Worm (Caenorhabditis elegans) whole organism, L4 larva: ENCODE data around the gene F46F5.10.

Source experiments
- F37D6.2 ChIP-seq: sonication (generic microtip); optimal IDR thresholded peaks from 2 replicates; lab custom pipeline; 2016; ENCODE audit warnings: mild to moderate bottlenecking, missing genetic modification characterization, missing compliant biosample characterization
- F49E8.2 ChIP-seq: sonication (generic microtip); optimal IDR thresholded peaks from 2 replicates; lab custom pipeline; 2016; ENCODE audit warnings: missing compliant biosample characterization, mild to moderate bottlenecking, missing genetic modification characterization, borderline replicate concordance
- Y105C5A.15 ChIP-seq: fragments of 200-800 bp; sonication (Bioruptor generic); IDR thresholded peaks from 2 replicates; pipeline ENCODE4 v1.3.6; 2022; ENCODE audit warnings: missing genetic modification characterization, missing compliant biosample characterization
- Y48G9A.11 ChIP-seq: fragments of 200-800 bp; sonication (Bioruptor generic); IDR thresholded peaks from 2 replicates; pipeline ENCODE4 v1.3.6; 2022; ENCODE audit warnings: missing genetic modification reagents, missing genetic modification characterization, missing compliant biosample characterization
- ama-1 ChIP-seq: fragments of 150-350 bp; optimal IDR thresholded peaks from 2 replicates; lab custom pipeline; 2014; ENCODE audit warnings: inconsistent platforms, mixed read lengths
- attf-4 ChIP-seq: sonication (generic microtip); optimal IDR thresholded peaks from 3 replicates; lab custom pipeline; 2017; ENCODE audit warnings: missing biosample characterization, missing genetic modification characterization
- ceh-28 ChIP-seq: fragments of 150-350 bp; optimal IDR thresholded peaks from 2 replicates; lab custom pipeline; 2014; ENCODE audit warnings: missing biosample characterization, missing genetic modification reagents, missing genetic modification characterization
- ceh-62 ChIP-seq: sonication (generic microtip); optimal IDR thresholded peaks from 2 replicates; lab custom pipeline; 2017; ENCODE audit warnings: missing biosample characterization, missing genetic modification characterization
- ctbp-1 ChIP-seq: fragments of 200-800 bp; sonication (Bioruptor generic); IDR thresholded peaks from 2 replicates; pipeline ENCODE4 v1.3.6; 2022; ENCODE audit warnings: missing genetic modification reagents, missing genetic modification characterization, missing compliant biosample characterization
- daf-12 ChIP-seq: fragments of 150-350 bp; optimal IDR thresholded peaks from 2 replicates; lab custom pipeline; 2014; ENCODE audit warnings: missing biosample characterization, missing genetic modification reagents, missing genetic modification characterization
- dmd-6 ChIP-seq: fragments of 200-800 bp; sonication (Bioruptor generic); IDR thresholded peaks from 2 replicates; pipeline ENCODE4 v1.3.6; 2022; ENCODE audit warnings: missing genetic modification reagents, missing genetic modification characterization, missing compliant biosample characterization
- dmd-8 ChIP-seq: fragments of 200-800 bp; sonication (Bioruptor generic); IDR thresholded peaks from 2 replicates; pipeline ENCODE4 v1.3.6; 2022; ENCODE audit warnings: missing genetic modification characterization, missing compliant biosample characterization
- dpl-1 ChIP-seq: fragments of 150-350 bp; optimal IDR thresholded peaks from 2 replicates; lab custom pipeline; 2014; ENCODE audit warnings: missing biosample characterization, missing genetic modification reagents, missing genetic modification characterization
- egl-43 ChIP-seq: fragments of 200-800 bp; sonication (Bioruptor generic); IDR thresholded peaks from 2 replicates; pipeline ENCODE4 v1.3.6; 2022; ENCODE audit warnings: missing genetic modification reagents, missing genetic modification characterization, missing compliant biosample characterization
- fkh-10 ChIP-seq: fragments of 150-350 bp; optimal IDR thresholded peaks from 2 replicates; lab custom pipeline; 2014; ENCODE audit warnings: missing biosample characterization, missing genetic modification reagents, missing genetic modification characterization
- gei-8 ChIP-seq: fragments of 200-800 bp; sonication (Bioruptor generic); optimal IDR thresholded peaks from 2 replicates; lab custom pipeline; 2018; ENCODE audit warnings: mild to moderate bottlenecking, missing genetic modification characterization, missing compliant biosample characterization
- hlh-11 ChIP-seq: fragments of 200-800 bp; sonication (Bioruptor generic); optimal IDR thresholded peaks from 2 replicates; lab custom pipeline; 2018; ENCODE audit warnings: mild to moderate bottlenecking, missing genetic modification characterization, missing compliant biosample characterization
- lin-38 ChIP-seq: fragments of 200-800 bp; sonication (Bioruptor generic); IDR thresholded peaks from 2 replicates; pipeline ENCODE4 v1.3.6; 2022; ENCODE audit warnings: missing genetic modification reagents, missing genetic modification characterization, missing compliant biosample characterization
- lir-3 ChIP-seq: sonication (generic microtip); optimal IDR thresholded peaks from 2 replicates; lab custom pipeline; 2016; ENCODE audit warnings: mild to moderate bottlenecking, missing genetic modification characterization, missing compliant biosample characterization
- mdl-1 ChIP-seq, 2 experiments: fragments of 150-350 bp in 1 of 2; sonication (generic microtip) in 1 of 2; optimal IDR thresholded peaks; 2 replicates each; lab custom pipeline; 2014 to 2017; ENCODE audit warnings: missing biosample characterization in 2 of 2, missing genetic modification characterization in 2 of 2
- mxl-3 ChIP-seq: fragments of 200-800 bp; sonication (Bioruptor generic); optimal IDR thresholded peaks from 2 replicates; lab custom pipeline; 2018; ENCODE audit warnings: mild to moderate bottlenecking, missing genetic modification characterization, missing compliant biosample characterization
- nhr-10 ChIP-seq: fragments of 150-350 bp; optimal IDR thresholded peaks from 2 replicates; lab custom pipeline; 2014; ENCODE audit warnings: missing biosample characterization, missing genetic modification characterization
- nhr-102 ChIP-seq: sonication (generic microtip); optimal IDR thresholded peaks from 2 replicates; lab custom pipeline; 2016; ENCODE audit warnings: mild to moderate bottlenecking, missing genetic modification characterization, moderate library complexity, missing compliant biosample characterization
- nhr-48 ChIP-seq: sonication (generic microtip); optimal IDR thresholded peaks from 2 replicates; lab custom pipeline; 2016; ENCODE audit warnings: mild to moderate bottlenecking, missing genetic modification characterization, missing compliant biosample characterization
- pha-4 ChIP-seq, 2 experiments: fragments of 150-350 bp in 1 of 2; fragments of 200-800 bp in 1 of 2; sonication (Bioruptor generic) in 1 of 2; IDR thresholded peaks in 1 of 2; optimal IDR thresholded peaks in 1 of 2; 2 replicates each; pipeline versions ENCODE4 v1.3.6 to Lab custom; 2014 to 2022; ENCODE audit warnings: missing genetic modification characterization in 2 of 2, missing genetic modification reagents in 2 of 2, missing biosample characterization in 1 of 2, missing compliant biosample characterization in 1 of 2
- skn-1 ChIP-seq: fragments of 150-350 bp; optimal IDR thresholded peaks from 2 replicates; lab custom pipeline; 2014; ENCODE audit warnings: missing biosample characterization, missing genetic modification characterization
- snpc-4 ChIP-seq: fragments of 150-350 bp; optimal IDR thresholded peaks from 2 replicates; lab custom pipeline; 2014; ENCODE audit warnings: missing biosample characterization, missing genetic modification characterization
- spr-3 ChIP-seq: fragments of 200-800 bp; sonication (Bioruptor generic); optimal IDR thresholded peaks from 2 replicates; lab custom pipeline; 2018; ENCODE audit warnings: mild to moderate bottlenecking, missing genetic modification characterization, missing compliant biosample characterization
- unc-62 ChIP-seq, 3 experiments: fragments of 150-350 bp in 1 of 3; sonication (generic microtip); optimal IDR thresholded peaks in 2 of 3; peaks in 1 of 3; 1 replicate in 1 of 3; 2 replicates in 2 of 3; lab custom pipeline; 2014 to 2017; ENCODE audit warnings: missing biosample characterization in 3 of 3, missing genetic modification characterization in 3 of 3, missing genetic modification reagents in 3 of 3, missing genotype in 1 of 3
- zag-1 ChIP-seq: fragments of 150-350 bp; optimal IDR thresholded peaks from 2 replicates; lab custom pipeline; 2014; ENCODE audit warnings: missing biosample characterization, missing genetic modification characterization
- zfp-2 ChIP-seq: sonication (generic microtip); optimal IDR thresholded peaks from 2 replicates; lab custom pipeline; 2016; ENCODE audit warnings: mild to moderate bottlenecking, missing genetic modification characterization, missing compliant biosample characterization
- zfp-3 ChIP-seq: fragments of 200-800 bp; sonication (Bioruptor generic); conservative IDR thresholded peaks from 2 replicates; pipeline ENCODE4 v1.3.6; 2022; ENCODE audit warnings: missing genetic modification reagents, missing genetic modification characterization, missing compliant biosample characterization
- zip-11 ChIP-seq: fragments of 200-800 bp; sonication (Bioruptor generic); IDR thresholded peaks from 2 replicates; pipeline ENCODE4 v1.3.6; 2022; ENCODE audit warnings: missing genetic modification characterization, missing compliant biosample characterization

Gene F46F5.10

ce11 chrII:823529-823928 is at the start of gene F46F5.10:
Gene F46F5.10, plus strand, starts transcription at chrII:823829.
- TF ChIP-seq zip-11, result no peak
- TF ChIP-seq snpc-4 (tag; lab: Kevin White, UChicago), result no peak
- no peak for TF ChIP-seq mxl-3 (GFP tag; lab: Kevin White, UChicago)
- no peak for TF ChIP-seq ctbp-1 (GFP tag; lab: Robert Waterston, UW)
- TF ChIP-seq pha-4 (GFP tag; IDR thresholded peaks at IDR 0.05; lab: Robert Waterston, UW), result no peak
- TF ChIP-seq pha-4 (tag; optimal IDR thresholded peaks at IDR 0.05; lab: Kevin White, UChicago), result no peak
- TF ChIP-seq dmd-8 (GFP tag; lab: Robert Waterston, UW), result no peak
- TF ChIP-seq lin-38, result no peak
- no peak for TF ChIP-seq zag-1 (tag; lab: Kevin White, UChicago)
- TF ChIP-seq dpl-1 (GFP tag; lab: Kevin White, UChicago), result no peak
- TF ChIP-seq spr-3, result no peak
- TF ChIP-seq F49E8.2 (tag; lab: Kevin White, UChicago), result no peak
- TF ChIP-seq unc-62 (GFP tag; optimal IDR thresholded peaks at IDR 0.05 in 1 of 2; lab: Kevin White, UChicago), result no peak
- TF ChIP-seq unc-62 (tag; optimal IDR thresholded peaks at IDR 0.05; lab: Kevin White, UChicago), result no peak
- TF ChIP-seq nhr-102 (tag; lab: Kevin White, UChicago), result no peak
- TF ChIP-seq F37D6.2 (tag; lab: Kevin White, UChicago), result no peak
- TF ChIP-seq ceh-62 (tag; lab: Kevin White, UChicago), result no peak
- TF ChIP-seq fkh-10 (GFP tag; lab: Kevin White, UChicago), result no peak
- TF ChIP-seq attf-4 (tag; lab: Kevin White, UChicago), result no peak
- TF ChIP-seq zfp-2 (tag; lab: Kevin White, UChicago), result no peak
- TF ChIP-seq gei-8 (GFP tag; lab: Kevin White, UChicago), result no peak
- no peak for TF ChIP-seq dmd-6 (GFP tag; lab: Robert Waterston, UW)

- TF ChIP-seq fkh-10 (GFP tag; lab: Kevin White, UChicago) (peak; percentile 81), egl-43 (GFP tag; lab: Robert Waterston, UW) (no peak), zfp-3 (GFP tag; lab: Robert Waterston, UW) (no peak)
- TF ChIP-seq, all 104 proteins: peak for 1
Measured at ce11 chrII:773830-774229, 49.8 kb upstream of the F46F5.10 start.

DNA sequence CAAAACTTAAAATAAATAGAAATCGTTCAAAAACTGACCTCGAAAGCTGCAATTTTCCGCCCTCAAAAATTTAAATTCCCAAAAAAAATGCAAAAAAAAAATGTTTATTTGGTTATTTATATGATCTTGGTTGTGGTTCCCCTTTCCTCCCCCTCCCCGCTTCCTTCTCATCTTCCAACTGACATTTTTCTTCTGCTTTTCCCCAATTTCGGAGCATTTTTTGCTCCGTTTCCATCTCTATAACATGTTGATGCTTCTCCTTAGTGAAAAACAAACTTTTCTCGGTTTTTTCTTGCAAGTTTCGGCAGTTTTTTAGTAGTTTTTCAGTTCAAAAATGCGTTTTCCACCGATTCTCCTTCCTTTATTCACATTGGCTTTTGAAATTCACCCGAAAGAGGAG is 48.6 kb upstream of the F46F5.10 start, which contains the start of gene Y39F10A.1:
Gene Y39F10A.1 (plus strand): TSS at position 301 of the 400 bp plus-strand sequence.
- no peak for TF ChIP-seq hlh-11 (tag; lab: Kevin White, UChicago)
- peak in 1 of 2 experiments; percentile 46 for TF ChIP-seq unc-62 (GFP tag; optimal IDR thresholded peaks at IDR 0.05 in 1 of 2; lab: Kevin White, UChicago)
- no peak for TF ChIP-seq unc-62 (tag; optimal IDR thresholded peaks at IDR 0.05; lab: Kevin White, UChicago)

DNA sequence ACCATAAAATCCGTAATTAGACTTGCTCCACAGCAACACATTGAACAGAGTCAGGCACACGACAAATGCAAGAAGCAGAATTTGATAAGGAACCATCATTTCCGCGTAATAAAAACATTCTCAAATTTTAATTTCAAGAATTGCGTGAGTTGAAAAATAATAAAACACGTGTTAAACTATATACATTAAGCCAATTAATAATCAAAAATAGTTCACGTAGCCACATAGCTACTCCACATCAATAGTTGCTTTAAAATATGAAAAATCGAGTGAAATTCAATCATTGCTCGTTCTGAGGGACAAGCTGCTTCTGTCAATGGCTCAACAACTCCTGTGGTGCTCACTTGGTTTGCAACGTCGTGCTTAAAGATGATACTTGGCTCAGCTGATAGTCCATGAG is 40.7 kb upstream of the F46F5.10 start, which contains the start of gene Y39F10A.3:
Gene Y39F10A.3 (minus strand): TSS at position 101 of the 400 bp plus-strand sequence.
- TF ChIP-seq Y105C5A.15 (GFP tag; lab: Robert Waterston, UW) (no peak), daf-12 (no peak), ama-1 (lab: Kevin White, UChicago) (no peak), ceh-28 (tag; lab: Kevin White, UChicago) (no peak), mdl-1 (tag; optimal IDR thresholded peaks at IDR 0.05; lab: Kevin White, UChicago) (no peak), nhr-48 (tag; lab: Kevin White, UChicago) (no peak), skn-1 (tag; lab: Kevin White, UChicago) (no peak), ceh-62 (tag; lab: Kevin White, UChicago) (no peak), lir-3 (tag; lab: Kevin White, UChicago) (no peak), Y48G9A.11 (GFP tag; lab: Robert Waterston, UW) (no peak), nhr-10 (tag; lab: Kevin White, UChicago) (no peak)
